Worm (Caenorhabditis elegans) whole organism, L4/young adult: ENCODE data around the gene DH11.2.

Source experiments
- W03F9.2 ChIP-seq: fragments of 150-350 bp; optimal IDR thresholded peaks from 2 replicates; lab custom pipeline; 2014; ENCODE audit warnings: missing biosample characterization, missing genetic modification characterization
- dao-5 ChIP-seq: sonication (generic microtip); optimal IDR thresholded peaks from 2 replicates; lab custom pipeline; 2016; ENCODE audit warnings: missing genotype, missing genetic modification characterization, moderate library complexity, missing compliant biosample characterization
- him-1 ChIP-seq: sonication (generic microtip); optimal IDR thresholded peaks from 2 replicates; lab custom pipeline; 2016; ENCODE audit warnings: missing genotype, missing genetic modification reagents, missing genetic modification characterization, missing compliant biosample characterization

ce11 chrII:8004157-8004556 is 8.5 kb upstream of the DH11.2 start, which contains the start of gene pgp-11:
- TF ChIP-seq W03F9.2 (tag; lab: Kevin White, UChicago) (no peak), dao-5 (no peak), him-1 (tag; lab: Kevin White, UChicago) (no peak)
